Worm (Caenorhabditis elegans): ENCODE measurements around the gene dtmk-1.

- no peak for TF ChIP-seq fkh-10 (GFP tag; optimal IDR thresholded peaks at IDR 0.05)
- no peak for TF ChIP-seq cey-2 (tag; optimal IDR thresholded peaks at IDR 0.05; ENCODE audit: borderline replicate concordance, insufficient read depth)
- no peak for TF ChIP-seq ceh-82 (tag; optimal IDR thresholded peaks at IDR 0.05)
- no peak for TF ChIP-seq ces-1 (GFP tag; optimal IDR thresholded peaks at IDR 0.05)
- no peak for TF ChIP-seq jun-1 (tag; optimal IDR thresholded peaks at IDR 0.05)
- no peak for TF ChIP-seq nhr-28 (tag; optimal IDR thresholded peaks at IDR 0.05)
- TF ChIP-seq lin-39 (tag; optimal IDR thresholded peaks at IDR 0.05): no peak
- no peak for TF ChIP-seq egl-27 (tag; optimal IDR thresholded peaks at IDR 0.05)
These were observed 22.6 kb upstream of the dtmk-1 start for ce11 chrII:9989533-9989932.

Data from whole organism, L4 larva.